Fruit fly (Drosophila melanogaster) whole organism, embryonic: ENCODE data around the gene CG11891.

Experiments
- Abd-B ChIP-seq: fragments of 200-800 bp; sonication (Bioruptor generic); optimal IDR thresholded peaks from 2 replicates; lab custom pipeline; 2018; ENCODE audit warnings: missing biosample characterization, mild to moderate bottlenecking, missing genetic modification characterization, moderate library complexity
- CG10462 ChIP-seq: fragments of 200-800 bp; sonication (Bioruptor generic); optimal IDR thresholded peaks from 2 replicates; lab custom pipeline; 2016; ENCODE audit warnings: missing biosample characterization, missing genetic modification characterization
- CG10543 ChIP-seq: fragments of 200-800 bp; sonication (Bioruptor generic); optimal IDR thresholded peaks from 3 replicates; lab custom pipeline; 2017; ENCODE audit warnings: missing biosample characterization, mild to moderate bottlenecking, missing genetic modification characterization, moderate library complexity
- CG11093 ChIP-seq: fragments of 200-800 bp; sonication (Bioruptor generic); IDR thresholded peaks from 3 replicates; pipeline ENCODE4 v1.3.6; 2022; ENCODE audit warnings: missing biosample characterization, missing genetic modification characterization
- CG11696 ChIP-seq: fragments of 200-800 bp; sonication (Bioruptor generic); IDR thresholded peaks from 2 replicates; pipeline ENCODE4 v1.3.6; 2022; ENCODE audit warnings: missing biosample characterization, missing genetic modification characterization
- CG11723 ChIP-seq: fragments of 200-800 bp; sonication (Bioruptor generic); optimal IDR thresholded peaks from 2 replicates; lab custom pipeline; 2017; ENCODE audit warnings: missing biosample characterization, mild to moderate bottlenecking, missing genetic modification characterization
- CG14014 ChIP-seq: fragments of 200-800 bp; sonication (Bioruptor generic); IDR thresholded peaks from 2 replicates; pipeline ENCODE4 v1.3.6; 2022; ENCODE audit warnings: missing biosample characterization, missing genetic modification characterization
- CG15696 ChIP-seq: fragments of 200-800 bp; sonication (Bioruptor generic); optimal IDR thresholded peaks from 2 replicates; lab custom pipeline; 2019; ENCODE audit warnings: missing biosample characterization, mild to moderate bottlenecking, missing genetic modification characterization, moderate library complexity
- CG16815 ChIP-seq: fragments of 200-800 bp; sonication (Bioruptor generic); optimal IDR thresholded peaks from 3 replicates; lab custom pipeline; 2017; ENCODE audit warnings: missing biosample characterization, mild to moderate bottlenecking, missing genetic modification characterization
- CG18476 ChIP-seq: fragments of 200-800 bp; sonication (Bioruptor generic); optimal IDR thresholded peaks from 2 replicates; lab custom pipeline; 2016; ENCODE audit warnings: missing biosample characterization, mild to moderate bottlenecking, missing genetic modification characterization
- CG2116 ChIP-seq: fragments of 200-800 bp; sonication (Bioruptor generic); optimal IDR thresholded peaks from 3 replicates; lab custom pipeline; 2018; ENCODE audit warnings: missing biosample characterization, mild to moderate bottlenecking, missing genetic modification characterization
- CG30431 ChIP-seq: fragments of 200-800 bp; sonication (Bioruptor generic); optimal IDR thresholded peaks from 2 replicates; lab custom pipeline; 2017; ENCODE audit warnings: missing biosample characterization, missing genetic modification characterization
- CG7271 ChIP-seq: fragments of 200-800 bp; sonication (Bioruptor generic); optimal IDR thresholded peaks from 2 replicates; lab custom pipeline; 2018; ENCODE audit warnings: missing biosample characterization, mild to moderate bottlenecking, missing genetic modification characterization, moderate library complexity
- CG7963 ChIP-seq: fragments of 200-800 bp; sonication (Bioruptor generic); IDR thresholded peaks from 3 replicates; pipeline ENCODE4 v1.3.6; 2022; ENCODE audit warnings: missing biosample characterization, missing genetic modification characterization; ENCODE audit not compliant: partially characterized antibody
- Camta ChIP-seq: fragments of 200-800 bp; sonication (Bioruptor generic); optimal IDR thresholded peaks from 2 replicates; lab custom pipeline; 2016; ENCODE audit warnings: missing biosample characterization, missing genetic modification characterization
- Chrac-16 ChIP-seq: fragments of 200-800 bp; sonication (Bioruptor generic); optimal IDR thresholded peaks from 3 replicates; lab custom pipeline; 2016; ENCODE audit warnings: missing biosample characterization, missing genetic modification characterization
- E2f2 ChIP-seq: fragments of 200-800 bp; sonication (Bioruptor generic); IDR thresholded peaks from 2 replicates; pipeline ENCODE4 v1.3.6; 2022; ENCODE audit warnings: missing biosample characterization, missing genetic modification characterization
- ERR ChIP-seq: fragments of 200-800 bp; sonication (Bioruptor generic); optimal IDR thresholded peaks from 2 replicates; lab custom pipeline; 2016; ENCODE audit warnings: missing biosample characterization, missing genetic modification characterization
- HLH54F ChIP-seq: fragments of 200-800 bp; sonication (Bioruptor generic); optimal IDR thresholded peaks from 3 replicates; lab custom pipeline; 2016; ENCODE audit warnings: missing biosample characterization, missing genetic modification characterization
- HmgD ChIP-seq: fragments of 200-800 bp; sonication (Bioruptor generic); optimal IDR thresholded peaks from 3 replicates; lab custom pipeline; 2016; ENCODE audit warnings: missing biosample characterization, missing genetic modification characterization
- Hmx ChIP-seq: fragments of 200-800 bp; sonication (Bioruptor generic); optimal IDR thresholded peaks from 2 replicates; lab custom pipeline; 2016; ENCODE audit warnings: missing biosample characterization, missing genetic modification characterization
- Hr39 ChIP-seq: fragments of >200 bp; optimal IDR thresholded peaks from 2 replicates; lab custom pipeline; 2017
- Lim3 ChIP-seq: fragments of 200-800 bp; sonication (Bioruptor generic); IDR thresholded peaks from 2 replicates; pipeline ENCODE4 v1.3.6; 2022; ENCODE audit warnings: missing biosample characterization, missing genetic modification characterization
- Lpt ChIP-seq: fragments of >200 bp; optimal IDR thresholded peaks from 2 replicates; lab custom pipeline; 2018; ENCODE audit warnings: missing biosample characterization, missing genetic modification characterization
- Mad ChIP-seq: fragments of 200-800 bp; sonication (Bioruptor generic); optimal IDR thresholded peaks from 2 replicates; lab custom pipeline; 2016; ENCODE audit warnings: missing biosample characterization, missing genetic modification characterization
- Mrtf ChIP-seq: fragments of 200-800 bp; sonication (Bioruptor generic); IDR thresholded peaks from 3 replicates; pipeline ENCODE4 v1.3.6; 2022; ENCODE audit warnings: missing biosample characterization, missing genetic modification characterization
- Nf-YB ChIP-seq: fragments of 200-800 bp; sonication (Bioruptor generic); optimal IDR thresholded peaks from 3 replicates; lab custom pipeline; 2019; ENCODE audit warnings: missing biosample characterization, mild to moderate bottlenecking, missing genetic modification characterization, moderate library complexity
- NfI ChIP-seq: fragments of 200-800 bp; sonication (Bioruptor generic); optimal IDR thresholded peaks from 3 replicates; lab custom pipeline; 2018; ENCODE audit warnings: missing biosample characterization, mild to moderate bottlenecking, missing genetic modification characterization, moderate library complexity
- Side ChIP-seq: fragments of 200-800 bp; sonication (Bioruptor generic); optimal IDR thresholded peaks from 2 replicates; lab custom pipeline; 2016; ENCODE audit warnings: missing biosample characterization, missing genetic modification characterization
- Spps ChIP-seq: fragments of 200-800 bp; sonication (Bioruptor generic); optimal IDR thresholded peaks from 2 replicates; lab custom pipeline; 2018; ENCODE audit warnings: missing biosample characterization, mild to moderate bottlenecking, missing genetic modification characterization
- Vsx1 ChIP-seq: fragments of 200-800 bp; sonication (Bioruptor generic); optimal IDR thresholded peaks from 2 replicates; lab custom pipeline; 2017; ENCODE audit warnings: missing biosample characterization, mild to moderate bottlenecking, missing genetic modification characterization, missing genetic modification reagents
- Xbp1 ChIP-seq: fragments of 200-800 bp; sonication (Bioruptor generic); optimal IDR thresholded peaks from 3 replicates; lab custom pipeline; 2016; ENCODE audit warnings: missing biosample characterization, mild to moderate bottlenecking, missing genetic modification characterization
- abd-A ChIP-seq: fragments of 200-800 bp; sonication (Bioruptor generic); optimal IDR thresholded peaks from 3 replicates; lab custom pipeline; 2019; ENCODE audit warnings: missing biosample characterization, mild to moderate bottlenecking, missing genetic modification characterization, moderate library complexity
- bab2 ChIP-seq: fragments of 200-800 bp; sonication (Bioruptor generic); optimal IDR thresholded peaks from 2 replicates; lab custom pipeline; 2016; ENCODE audit warnings: missing biosample characterization, missing genetic modification characterization
- bbx ChIP-seq: fragments of 200-800 bp; sonication (Bioruptor generic); IDR thresholded peaks from 2 replicates; pipeline ENCODE4 v1.3.6; 2022; ENCODE audit warnings: missing biosample characterization, missing genetic modification characterization; ENCODE audit not compliant: partially characterized antibody
- bowl ChIP-seq: fragments of 200-800 bp; sonication (Bioruptor generic); IDR thresholded peaks from 2 replicates; pipeline ENCODE4 v1.3.6; 2022; ENCODE audit warnings: missing biosample characterization, missing genetic modification characterization
- cas ChIP-seq: fragments of 200-800 bp; sonication (Bioruptor generic); IDR thresholded peaks from 2 replicates; pipeline ENCODE4 v1.3.6; 2022; ENCODE audit warnings: missing biosample characterization, missing genetic modification characterization
- dati ChIP-seq: fragments of 200-800 bp; sonication (Bioruptor generic); IDR thresholded peaks from 2 replicates; pipeline ENCODE4 v1.3.6; 2022; ENCODE audit warnings: missing biosample characterization, missing genetic modification characterization
- emc ChIP-seq: fragments of 200-800 bp; sonication (Bioruptor generic); optimal IDR thresholded peaks from 2 replicates; lab custom pipeline; 2016; ENCODE audit warnings: missing biosample characterization, missing genetic modification characterization
- gcm ChIP-seq: fragments of 200-800 bp; sonication (Bioruptor generic); optimal IDR thresholded peaks from 2 replicates; lab custom pipeline; 2019; ENCODE audit warnings: missing biosample characterization, mild to moderate bottlenecking, missing genetic modification characterization, moderate library complexity
- insv ChIP-seq, 2 experiments: fragments of 200-800 bp; sonication (Bioruptor generic); optimal IDR thresholded peaks; 3 replicates each; lab custom pipeline; 2016 to 2018; ENCODE audit warnings: missing biosample characterization in 2 of 2, missing genetic modification characterization in 2 of 2
- jigr1 ChIP-seq: fragments of 200-800 bp; sonication (Bioruptor generic); IDR thresholded peaks from 3 replicates; pipeline ENCODE4 v1.3.6; 2022; ENCODE audit warnings: missing biosample characterization, missing genetic modification characterization
- mirr ChIP-seq: fragments of 200-800 bp; sonication (Bioruptor generic); optimal IDR thresholded peaks from 3 replicates; lab custom pipeline; 2018; ENCODE audit warnings: missing biosample characterization, mild to moderate bottlenecking, missing genetic modification characterization
- onecut ChIP-seq: fragments of 200-800 bp; sonication (Bioruptor generic); IDR thresholded peaks from 2 replicates; pipeline ENCODE4 v1.3.6; 2022; ENCODE audit warnings: missing biosample characterization, missing genetic modification characterization
- pfk ChIP-seq: fragments of 200-800 bp; sonication (Bioruptor generic); optimal IDR thresholded peaks from 2 replicates; lab custom pipeline; 2018; ENCODE audit warnings: missing biosample characterization, mild to moderate bottlenecking, missing genetic modification characterization, moderate library complexity
- pzg ChIP-seq: fragments of 200-800 bp; sonication (Bioruptor generic); optimal IDR thresholded peaks from 3 replicates; lab custom pipeline; 2018; ENCODE audit warnings: missing biosample characterization, mild to moderate bottlenecking, missing genetic modification characterization, moderate library complexity
- seq ChIP-seq: fragments of 200-800 bp; sonication (Bioruptor generic); IDR thresholded peaks from 2 replicates; pipeline ENCODE4 v1.3.6; 2022; ENCODE audit warnings: missing biosample characterization, missing genetic modification characterization
- tin ChIP-seq: fragments of 200-800 bp; sonication (Bioruptor generic); optimal IDR thresholded peaks from 3 replicates; lab custom pipeline; 2016; ENCODE audit warnings: missing biosample characterization, missing genetic modification characterization
- trem ChIP-seq: fragments of 200-800 bp; optimal IDR thresholded peaks from 3 replicates; lab custom pipeline; 2019; ENCODE audit warnings: missing biosample characterization, mild to moderate bottlenecking, missing genetic modification characterization, moderate library complexity
- yki ChIP-seq: fragments of >200 bp; optimal IDR thresholded peaks from 3 replicates; lab custom pipeline; 2018

The CG11891 gene

dm6 chr3R:25232271-25232989 lies 37.6 kb upstream of the CG11891 start, which contains the start of gene Cad96Cb (continued):
- TF ChIP-seq seq (GFP tag; lab: Robert Waterston, UW) (peak; percentile 60), Chrac-16 (GFP tag; lab: Kevin White, UChicago) (peak; percentile 83), Camta (GFP tag; lab: Kevin White, UChicago) (peak; percentile 86), Xbp1 (GFP tag; lab: Kevin White, UChicago) (peak; percentile 77), bab2 (peak; percentile 80), NfI (GFP tag; lab: Kevin White, UChicago) (peak; percentile 70), CG7963 (0 out of 3 replicates have a peak, but pooled peaks have one; percentile 34), HmgD (GFP tag; lab: Kevin White, UChicago) (peak; percentile 28), Hmx (GFP tag; lab: Kevin White, UChicago) (peak; percentile 34), Mrtf (GFP tag; lab: Robert Waterston, UW) (peak; percentile 38; the same call in 1 of the 3 replicates), gcm (GFP tag; lab: Kevin White, UChicago) (peak; percentile 86), emc (GFP tag; lab: Kevin White, UChicago) (peak; percentile 49), Mad (GFP tag; lab: Kevin White, UChicago) (peak; percentile 72), onecut (GFP tag; lab: Robert Waterston, UW) (peak; percentile 75), bbx (GFP tag; lab: Robert Waterston, UW) (no peak), Lpt (no peak), ERR (GFP tag; lab: Kevin White, UChicago) (peak; percentile 54), E2f2 (GFP tag; lab: Robert Waterston, UW) (peak; percentile 50), abd-A (tag; lab: Kevin White, UChicago) (no peak), Spps (tag; lab: Kevin White, UChicago) (peak; percentile 78), HLH54F (GFP tag; lab: Kevin White, UChicago) (peak; percentile 61), insv (GFP tag; optimal IDR thresholded peaks at IDR 0.05; lab: Kevin White, UChicago) (peak in 1 of 2 experiments; percentile 3), dati (GFP tag; lab: Robert Waterston, UW) (no peak), CG14014 (GFP tag; lab: Robert Waterston, UW) (0 out of 2 replicates have a peak, but pooled peaks have one; percentile 41), Lim3 (no peak), tin (GFP tag; lab: Kevin White, UChicago) (peak; percentile 89), Abd-B (GFP tag; lab: Kevin White, UChicago) (peak; percentile 77), yki (lab: Kevin White, UChicago) (no peak), CG10462 (GFP tag; lab: Kevin White, UChicago) (peak; percentile 72), Side (GFP tag; lab: Kevin White, UChicago) (peak; percentile 71), Nf-YB (GFP tag; lab: Kevin White, UChicago) (peak; percentile 67), cas (no peak), CG10543 (GFP tag; lab: Kevin White, UChicago) (no peak), trem (peak; percentile 76), CG18476 (GFP tag; lab: Kevin White, UChicago) (peak; percentile 80), Vsx1 (GFP tag; lab: Kevin White, UChicago) (peak; percentile 75), Hr39 (no peak), CG15696 (tag; lab: Kevin White, UChicago) (peak; percentile 76), CG11723 (GFP tag; lab: Kevin White, UChicago) (peak; percentile 80), CG16815 (peak; percentile 79), CG2116 (GFP tag; lab: Kevin White, UChicago) (peak; percentile 64), CG11696 (GFP tag; lab: Robert Waterston, UW) (peak; percentile 87), bowl (GFP tag; lab: Robert Waterston, UW) (no peak), CG11093 (GFP tag; lab: Robert Waterston, UW) (0 out of 3 replicates have a peak, but pooled peaks have one; percentile 55), jigr1 (GFP tag; lab: Robert Waterston, UW) (0 out of 3 replicates have a peak, but pooled peaks have one; percentile 15), CG7271 (tag; lab: Kevin White, UChicago) (no peak), pzg (GFP tag; lab: Kevin White, UChicago) (no peak), mirr (no peak), pfk (GFP tag; lab: Kevin White, UChicago) (no peak), CG30431 (GFP tag; lab: Kevin White, UChicago) (peak; percentile 68)
